Fruit fly (Drosophila melanogaster) whole organism, embryonic: ENCODE data around the gene Fife.
A peak's percentile ranks its signal among the peaks of the same experiment; 100 is the strongest.

ENCODE experiments used
- Aef1 ChIP-seq: fragments of 200-800 bp; sonication (Bioruptor generic); IDR thresholded peaks from 3 replicates; pipeline ENCODE4 v1.3.6; 2022; ENCODE audit warnings: missing biosample characterization, missing genetic modification characterization
- Bgb ChIP-seq: fragments of 200-800 bp; sonication (Bioruptor generic); IDR thresholded peaks from 2 replicates; pipeline ENCODE4 v1.3.6; 2022; ENCODE audit warnings: missing biosample characterization, missing genetic modification characterization; ENCODE audit not compliant: partially characterized antibody
- Blimp-1 ChIP-seq: fragments of 200-800 bp; sonication (Bioruptor generic); optimal IDR thresholded peaks from 3 replicates; lab custom pipeline; 2018; ENCODE audit warnings: missing biosample characterization, missing genetic modification characterization, mild to moderate bottlenecking, moderate library complexity, missing genetic modification reagents
- CG10321 ChIP-seq: fragments of 200-800 bp; sonication (Bioruptor generic); IDR thresholded peaks from 2 replicates; pipeline ENCODE4 v1.3.6; 2022; ENCODE audit warnings: missing biosample characterization, missing genetic modification characterization
- CG10543 ChIP-seq: fragments of 200-800 bp; sonication (Bioruptor generic); optimal IDR thresholded peaks from 3 replicates; lab custom pipeline; 2017; ENCODE audit warnings: missing biosample characterization, mild to moderate bottlenecking, missing genetic modification characterization, moderate library complexity
- CG11085 ChIP-seq: fragments of 200-800 bp; sonication (Bioruptor generic); IDR thresholded peaks from 2 replicates; pipeline ENCODE4 v1.3.6; 2022; ENCODE audit warnings: missing biosample characterization, missing genetic modification characterization
- CG11398 ChIP-seq: fragments of 200-800 bp; sonication (Bioruptor generic); optimal IDR thresholded peaks from 2 replicates; lab custom pipeline; 2016; ENCODE audit warnings: missing biosample characterization, missing genetic modification characterization
- CG11504 ChIP-seq: fragments of 200-800 bp; sonication (Bioruptor generic); optimal IDR thresholded peaks from 3 replicates; lab custom pipeline; 2019; ENCODE audit warnings: missing biosample characterization, mild to moderate bottlenecking, missing genetic modification characterization, moderate library complexity
- CG14667 ChIP-seq: fragments of 200-800 bp; sonication (Bioruptor generic); IDR thresholded peaks from 2 replicates; pipeline ENCODE4 v1.3.6; 2022; ENCODE audit warnings: missing biosample characterization, missing genetic modification characterization
- CG15011 ChIP-seq: fragments of 200-800 bp; sonication (Bioruptor generic); optimal IDR thresholded peaks from 3 replicates; lab custom pipeline; 2018; ENCODE audit warnings: missing biosample characterization, mild to moderate bottlenecking, missing genetic modification characterization
- CG16813 ChIP-seq: fragments of 200-800 bp; sonication (Bioruptor generic); IDR thresholded peaks from 3 replicates; pipeline ENCODE4 v1.3.6; 2022; ENCODE audit warnings: missing biosample characterization, missing genetic modification characterization; ENCODE audit not compliant: partially characterized antibody
- CG17829 ChIP-seq: fragments of 200-800 bp; optimal IDR thresholded peaks from 2 replicates; lab custom pipeline; 2019; ENCODE audit warnings: missing biosample characterization, mild to moderate bottlenecking, missing genetic modification characterization, moderate library complexity
- CG17912 ChIP-seq: fragments of 200-800 bp; sonication (Bioruptor generic); optimal IDR thresholded peaks from 2 replicates; lab custom pipeline; 2018; ENCODE audit warnings: missing biosample characterization, mild to moderate bottlenecking, missing genetic modification characterization
- CG1832 ChIP-seq: fragments of 200-800 bp; sonication (Bioruptor generic); optimal IDR thresholded peaks from 2 replicates; lab custom pipeline; 2017; ENCODE audit warnings: missing biosample characterization, mild to moderate bottlenecking, missing genetic modification characterization, inconsistent platforms
- CG18476 ChIP-seq: fragments of 200-800 bp; sonication (Bioruptor generic); optimal IDR thresholded peaks from 2 replicates; lab custom pipeline; 2016; ENCODE audit warnings: missing biosample characterization, mild to moderate bottlenecking, missing genetic modification characterization
- CG18599 ChIP-seq: fragments of 200-800 bp; sonication (Bioruptor generic); optimal IDR thresholded peaks from 3 replicates; lab custom pipeline; 2017; ENCODE audit warnings: missing biosample characterization, missing genetic modification characterization, mild to moderate bottlenecking, moderate library complexity, missing genetic modification reagents
- CG18619 ChIP-seq: fragments of 200-800 bp; sonication (Bioruptor generic); optimal IDR thresholded peaks from 3 replicates; lab custom pipeline; 2017; ENCODE audit warnings: missing biosample characterization, mild to moderate bottlenecking, missing genetic modification characterization
- CG2129 ChIP-seq: fragments of 200-800 bp; sonication (Bioruptor generic); IDR thresholded peaks from 2 replicates; pipeline ENCODE4 v1.3.6; 2022; ENCODE audit warnings: missing biosample characterization, missing genetic modification characterization; ENCODE audit not compliant: partially characterized antibody
- CG32532 ChIP-seq: fragments of 200-800 bp; sonication (Bioruptor generic); IDR thresholded peaks from 2 replicates; pipeline ENCODE4 v1.3.6; 2022; ENCODE audit warnings: missing biosample characterization, missing genetic modification characterization
- CG42726 ChIP-seq: fragments of 200-800 bp; sonication (Bioruptor generic); IDR thresholded peaks from 2 replicates; pipeline ENCODE4 v1.3.6; 2022; ENCODE audit warnings: missing biosample characterization, missing genetic modification characterization; ENCODE audit not compliant: partially characterized antibody
- CG4404 ChIP-seq: fragments of 200-800 bp; sonication (Bioruptor generic); IDR thresholded peaks from 2 replicates; pipeline ENCODE4 v1.3.6; 2022; ENCODE audit warnings: missing biosample characterization, missing genetic modification characterization
- CG6254 ChIP-seq: fragments of 200-800 bp; sonication (Bioruptor generic); optimal IDR thresholded peaks from 3 replicates; lab custom pipeline; 2017; ENCODE audit warnings: mild to moderate bottlenecking, missing biosample characterization, missing genetic modification reagents, missing genetic modification characterization
- CG6854 ChIP-seq: fragments of 200-800 bp; sonication (Bioruptor generic); optimal IDR thresholded peaks from 3 replicates; lab custom pipeline; 2017; ENCODE audit warnings: missing biosample characterization, mild to moderate bottlenecking, missing genetic modification characterization
- CG8089 ChIP-seq: fragments of 200-800 bp; sonication (Bioruptor generic); optimal IDR thresholded peaks from 3 replicates; lab custom pipeline; 2016; ENCODE audit warnings: missing biosample characterization, missing genetic modification characterization
- CG8478 ChIP-seq: fragments of >200 bp; optimal IDR thresholded peaks from 2 replicates; lab custom pipeline; 2018
- CG9727 ChIP-seq: fragments of 200-800 bp; sonication (Bioruptor generic); optimal IDR thresholded peaks from 3 replicates; lab custom pipeline; 2017; ENCODE audit warnings: missing biosample characterization, mild to moderate bottlenecking, missing genetic modification characterization
- CG9797 ChIP-seq: fragments of 200-800 bp; sonication (Bioruptor generic); optimal IDR thresholded peaks from 3 replicates; lab custom pipeline; 2018; ENCODE audit warnings: missing biosample characterization, mild to moderate bottlenecking, missing genetic modification characterization
- Dll ChIP-seq: fragments of 200-800 bp; sonication (Bioruptor generic); IDR thresholded peaks from 4 replicates; pipeline ENCODE4 v1.3.6; 2022; ENCODE audit warnings: missing biosample characterization, missing genetic modification characterization; ENCODE audit not compliant: partially characterized antibody
- Dp ChIP-seq: fragments of 200-800 bp; sonication (Bioruptor generic); optimal IDR thresholded peaks from 2 replicates; lab custom pipeline; 2018; ENCODE audit warnings: missing biosample characterization, mild to moderate bottlenecking, missing genetic modification characterization, moderate library complexity
- Ets97D ChIP-seq: fragments of 200-800 bp; sonication (Bioruptor generic); optimal IDR thresholded peaks from 3 replicates; lab custom pipeline; 2016; ENCODE audit warnings: missing biosample characterization, missing genetic modification characterization
- HmgZ ChIP-seq: fragments of 200-800 bp; sonication (Bioruptor generic); optimal IDR thresholded peaks from 2 replicates; lab custom pipeline; 2018; ENCODE audit warnings: missing biosample characterization, mild to moderate bottlenecking, missing genetic modification characterization
- Hr78 ChIP-seq, 2 experiments: fragments of 200-800 bp in 1 of 2; fragments of >200 bp in 1 of 2; sonication (Bioruptor generic) in 1 of 2; optimal IDR thresholded peaks; 2 replicates each; lab custom pipeline; 2017 to 2019; ENCODE audit warnings: missing biosample characterization in 2 of 2, missing genetic modification characterization in 2 of 2, mild to moderate bottlenecking in 1 of 2, moderate library complexity in 1 of 2
- Max ChIP-seq: fragments of 200-800 bp; sonication (Bioruptor generic); optimal IDR thresholded peaks from 2 replicates; lab custom pipeline; 2016; ENCODE audit warnings: missing biosample characterization, mild to moderate bottlenecking, missing genetic modification characterization
- NFAT ChIP-seq: fragments of 200-800 bp; sonication (Bioruptor generic); IDR thresholded peaks from 2 replicates; pipeline ENCODE4 v1.3.6; 2022; ENCODE audit warnings: missing biosample characterization, missing genetic modification characterization
- Nf-YC ChIP-seq: fragments of 200-800 bp; optimal IDR thresholded peaks from 3 replicates; lab custom pipeline; 2019; ENCODE audit warnings: missing biosample characterization, mild to moderate bottlenecking, missing genetic modification characterization, moderate library complexity
- Poxn ChIP-seq: fragments of 200-800 bp; sonication (Bioruptor generic); IDR thresholded peaks from 2 replicates; pipeline ENCODE4 v1.3.6; 2022; ENCODE audit warnings: missing biosample characterization, missing genetic modification characterization
- Spps ChIP-seq: fragments of 200-800 bp; sonication (Bioruptor generic); optimal IDR thresholded peaks from 2 replicates; lab custom pipeline; 2018; ENCODE audit warnings: missing biosample characterization, mild to moderate bottlenecking, missing genetic modification characterization
- Taf1 ChIP-seq: fragments of 200-800 bp; sonication (Bioruptor generic); IDR thresholded peaks from 2 replicates; pipeline ENCODE4 v1.3.6; 2022; ENCODE audit warnings: missing biosample characterization, missing genetic modification characterization
- ac ChIP-seq: fragments of 200-800 bp; sonication (Bioruptor generic); optimal IDR thresholded peaks from 3 replicates; lab custom pipeline; 2017; ENCODE audit warnings: missing biosample characterization, mild to moderate bottlenecking, missing genetic modification characterization
- bowl ChIP-seq: fragments of 200-800 bp; sonication (Bioruptor generic); IDR thresholded peaks from 2 replicates; pipeline ENCODE4 v1.3.6; 2022; ENCODE audit warnings: missing biosample characterization, missing genetic modification characterization
- bsh ChIP-seq, 2 experiments: fragments of 200-800 bp; sonication (Bioruptor generic); optimal IDR thresholded peaks; 2 replicates each; lab custom pipeline; 2017 to 2018; ENCODE audit warnings: mild to moderate bottlenecking in 2 of 2, missing biosample characterization in 2 of 2, missing genetic modification characterization in 2 of 2, moderate library complexity in 1 of 2
- chn ChIP-seq: fragments of 200-800 bp; sonication (Bioruptor generic); optimal IDR thresholded peaks from 2 replicates; lab custom pipeline; 2016; ENCODE audit warnings: missing biosample characterization, missing genetic modification characterization
- gro ChIP-seq: fragments of 200-800 bp; sonication (Bioruptor generic); optimal IDR thresholded peaks from 2 replicates; lab custom pipeline; 2016; ENCODE audit warnings: missing biosample characterization, missing genetic modification characterization
- jigr1 ChIP-seq: fragments of 200-800 bp; sonication (Bioruptor generic); IDR thresholded peaks from 3 replicates; pipeline ENCODE4 v1.3.6; 2022; ENCODE audit warnings: missing biosample characterization, missing genetic modification characterization
- oc ChIP-seq: fragments of 200-800 bp; sonication (Bioruptor generic); optimal IDR thresholded peaks from 2 replicates; lab custom pipeline; 2018; ENCODE audit warnings: missing biosample characterization, mild to moderate bottlenecking, missing genetic modification characterization, moderate library complexity
- pnt ChIP-seq: fragments of 200-800 bp; sonication (Bioruptor generic); optimal IDR thresholded peaks from 3 replicates; lab custom pipeline; 2016; ENCODE audit warnings: missing biosample characterization, missing genetic modification characterization
- pzg ChIP-seq: fragments of 200-800 bp; sonication (Bioruptor generic); optimal IDR thresholded peaks from 3 replicates; lab custom pipeline; 2018; ENCODE audit warnings: missing biosample characterization, mild to moderate bottlenecking, missing genetic modification characterization, moderate library complexity
- sisA ChIP-seq: fragments of 200-800 bp; sonication (Bioruptor generic); IDR thresholded peaks from 2 replicates; pipeline ENCODE4 v1.3.6; 2022; ENCODE audit warnings: missing biosample characterization, missing genetic modification characterization
- sr ChIP-seq: fragments of 200-800 bp; sonication (Bioruptor generic); IDR thresholded peaks from 3 replicates; pipeline ENCODE4 v1.3.6; 2022; ENCODE audit warnings: missing biosample characterization, missing genetic modification characterization
- tap ChIP-seq: fragments of 200-800 bp; optimal IDR thresholded peaks from 3 replicates; lab custom pipeline; 2019; ENCODE audit warnings: missing biosample characterization, mild to moderate bottlenecking, missing genetic modification characterization, moderate library complexity
- tll ChIP-seq, 2 experiments: fragments of 200-800 bp in 1 of 2; fragments of >200 bp in 1 of 2; sonication (Bioruptor generic) in 1 of 2; optimal IDR thresholded peaks; 2 replicates each; lab custom pipeline; 2017 to 2019; ENCODE audit warnings: missing biosample characterization in 2 of 2, missing genetic modification characterization in 2 of 2, mild to moderate bottlenecking in 1 of 2, moderate library complexity in 1 of 2

Gene Fife

DNA sequence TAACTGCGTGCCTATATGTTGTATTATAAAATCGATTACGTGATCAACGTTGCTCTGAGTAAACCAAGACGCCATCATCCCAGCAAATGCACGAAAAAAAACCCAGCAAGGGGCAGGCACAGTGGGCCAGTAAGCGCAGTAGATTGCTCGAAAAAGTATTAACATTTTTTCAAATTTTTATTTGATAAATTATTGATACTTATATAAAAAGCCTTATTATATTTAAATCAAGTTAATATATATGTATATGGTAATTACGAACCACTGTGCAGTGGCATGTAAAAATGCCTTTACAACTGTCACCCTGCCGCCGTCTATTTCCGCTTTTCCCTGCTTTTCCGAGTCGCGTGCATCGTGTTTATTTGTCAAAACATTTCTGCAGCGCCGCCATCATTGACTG is 15.5 kb upstream of the Fife start (continued):
- no peak for TF ChIP-seq HmgZ (tag; lab: Kevin White, UChicago)
- TF ChIP-seq chn (GFP tag; lab: Kevin White, UChicago), result no peak
- TF ChIP-seq CG9797 (GFP tag; lab: Kevin White, UChicago), result no peak
- no peak for TF ChIP-seq Ets97D (GFP tag; lab: Kevin White, UChicago)
- no peak for TF ChIP-seq bowl
- no peak for TF ChIP-seq CG11504 (tag; lab: Kevin White, UChicago)
- TF ChIP-seq CG4404 (GFP tag; lab: Robert Waterston, UW), result no peak
- no peak for TF ChIP-seq Max
- no peak for TF ChIP-seq gro
- no peak for TF ChIP-seq CG18476 (GFP tag; lab: Kevin White, UChicago)
- no peak for TF ChIP-seq CG11398 (GFP tag; lab: Kevin White, UChicago)
- TF ChIP-seq CG6254 (GFP tag; lab: Kevin White, UChicago), result no peak
- TF ChIP-seq CG10321, result peak; percentile 54; the same call in 1 of the 2 replicates
- peak; percentile 2 for TF ChIP-seq CG18619
- no peak for TF ChIP-seq CG8478 (lab: Kevin White, UChicago)
- TF ChIP-seq CG32532 (GFP tag; lab: Robert Waterston, UW), result peak; percentile 81
- no peak for TF ChIP-seq CG10543 (GFP tag; lab: Kevin White, UChicago)
- TF ChIP-seq CG17912 (GFP tag; lab: Kevin White, UChicago), result no peak
- TF ChIP-seq sr (GFP tag; lab: Robert Waterston, UW), result no peak
- no peak for TF ChIP-seq ac (GFP tag; lab: Kevin White, UChicago)
- TF ChIP-seq sisA (GFP tag; lab: Robert Waterston, UW), result no peak
- TF ChIP-seq Bgb (GFP tag; lab: Robert Waterston, UW), result no peak
- TF ChIP-seq CG2129 (GFP tag; lab: Robert Waterston, UW), result no peak
- peak; percentile 26; the same call in 1 of the 2 replicates for TF ChIP-seq CG11085
- TF ChIP-seq CG17829 (tag; lab: Kevin White, UChicago), result no peak
- no peak for TF ChIP-seq CG6854 (GFP tag; lab: Kevin White, UChicago)
- TF ChIP-seq Taf1 (GFP tag; lab: Robert Waterston, UW), result peak; percentile 53
- TF ChIP-seq CG9727 (GFP tag; lab: Kevin White, UChicago), result peak; percentile 6
- TF ChIP-seq bsh (GFP tag; optimal IDR thresholded peaks at IDR 0.05; lab: Kevin White, UChicago), result no peak
- TF ChIP-seq pzg (GFP tag; lab: Kevin White, UChicago), result no peak
- TF ChIP-seq Poxn (GFP tag; lab: Robert Waterston, UW), result no peak
- TF ChIP-seq CG18599 (GFP tag; lab: Kevin White, UChicago), result no peak
- no peak for TF ChIP-seq tll (GFP tag; optimal IDR thresholded peaks at IDR 0.05; lab: Kevin White, UChicago)
- no peak for TF ChIP-seq jigr1 (GFP tag; lab: Robert Waterston, UW)
- TF ChIP-seq CG15011 (GFP tag; lab: Kevin White, UChicago), result no peak
- no peak for TF ChIP-seq Hr78 (GFP tag; optimal IDR thresholded peaks at IDR 0.05; lab: Kevin White, UChicago)
- no peak for TF ChIP-seq Nf-YC (tag; lab: Kevin White, UChicago)
- no peak for TF ChIP-seq CG42726
- TF ChIP-seq Blimp-1 (GFP tag; lab: Kevin White, UChicago), result no peak
- 0 out of 2 replicates have a peak, but pooled peaks have one; percentile 37 for TF ChIP-seq NFAT (GFP tag; lab: Robert Waterston, UW)
- peak; percentile 34; the same call in 1 of the 3 replicates for TF ChIP-seq Aef1
- TF ChIP-seq tap (tag; lab: Kevin White, UChicago), result no peak
- no peak for TF ChIP-seq Spps (tag; lab: Kevin White, UChicago)
- no peak for TF ChIP-seq pnt (GFP tag; lab: Kevin White, UChicago)
- TF ChIP-seq CG8089, result no peak
- TF ChIP-seq oc (tag; lab: Kevin White, UChicago), result no peak
- TF ChIP-seq Dp (GFP tag; lab: Kevin White, UChicago), result no peak
- peak; percentile 53 for TF ChIP-seq CG14667 (GFP tag; lab: Robert Waterston, UW)
- TF ChIP-seq CG1832, result no peak
- TF ChIP-seq Dll (GFP tag; lab: Robert Waterston, UW), result no peak
- TF ChIP-seq CG16813 (GFP tag; lab: Robert Waterston, UW), result no peak
